Fruit fly (Drosophila melanogaster) whole organism, adult: Measurements from ENCODE around the gene Ir67b.

Experiments used
- CG11617 ChIP-seq: fragments of 200-800 bp; sonication (Bioruptor generic); optimal IDR thresholded peaks from 2 replicates; lab custom pipeline; 2017; ENCODE audit warnings: mild to moderate bottlenecking, missing biosample characterization, missing genetic modification reagents, missing genetic modification characterization
- CG12768 ChIP-seq: fragments of 200-800 bp; sonication (Bioruptor generic); optimal IDR thresholded peaks from 2 replicates; lab custom pipeline; 2017; ENCODE audit warnings: missing biosample characterization, missing genetic modification characterization, mild to moderate bottlenecking, moderate library complexity, missing genetic modification reagents
- CG14711 ChIP-seq: fragments of 200-800 bp; sonication (Bioruptor generic); optimal IDR thresholded peaks from 2 replicates; lab custom pipeline; 2018; ENCODE audit warnings: missing biosample characterization, mild to moderate bottlenecking, missing genetic modification characterization, moderate library complexity
- CG1620 ChIP-seq: fragments of 200-800 bp; sonication (Bioruptor generic); optimal IDR thresholded peaks from 2 replicates; lab custom pipeline; 2016; ENCODE audit warnings: missing biosample characterization, missing genetic modification characterization
- CG33017 ChIP-seq: fragments of 200-800 bp; sonication (Bioruptor generic); optimal IDR thresholded peaks from 2 replicates; lab custom pipeline; 2018; ENCODE audit warnings: missing biosample characterization, mild to moderate bottlenecking, missing genetic modification characterization, moderate library complexity
- CG5204 ChIP-seq: fragments of 200-800 bp; sonication (Bioruptor generic); optimal IDR thresholded peaks from 2 replicates; lab custom pipeline; 2016; ENCODE audit warnings: missing biosample characterization, missing genetic modification characterization
- CG7045 ChIP-seq: fragments of 200-800 bp; sonication (Bioruptor generic); optimal IDR thresholded peaks from 2 replicates; lab custom pipeline; 2017; ENCODE audit warnings: missing biosample characterization, mild to moderate bottlenecking, missing genetic modification characterization
- CG7101 ChIP-seq: fragments of 200-800 bp; sonication (Bioruptor generic); optimal IDR thresholded peaks from 2 replicates; lab custom pipeline; 2018; ENCODE audit warnings: missing biosample characterization, mild to moderate bottlenecking, missing genetic modification characterization, moderate library complexity
- Clk ChIP-seq: fragments of 200-800 bp; sonication (Bioruptor generic); optimal IDR thresholded peaks from 2 replicates; lab custom pipeline; 2017; ENCODE audit warnings: missing biosample characterization, missing genetic modification characterization
- Crg-1 ChIP-seq: fragments of 200-800 bp; sonication (Bioruptor generic); optimal IDR thresholded peaks from 2 replicates; lab custom pipeline; 2016; ENCODE audit warnings: missing biosample characterization, missing genetic modification characterization
- Hr96 ChIP-seq: fragments of 200-800 bp; sonication (Bioruptor generic); optimal IDR thresholded peaks from 2 replicates; lab custom pipeline; 2016; ENCODE audit warnings: missing biosample characterization, missing genetic modification characterization
- Mnt ChIP-seq: fragments of 200-800 bp; sonication (Bioruptor generic); optimal IDR thresholded peaks from 2 replicates; lab custom pipeline; 2016; ENCODE audit warnings: missing biosample characterization, mild to moderate bottlenecking, missing genetic modification characterization
- bab1 ChIP-seq: fragments of 200-800 bp; sonication (Bioruptor generic); optimal IDR thresholded peaks from 3 replicates; lab custom pipeline; 2019; ENCODE audit warnings: missing biosample characterization, mild to moderate bottlenecking, missing genetic modification characterization, moderate library complexity
- cic ChIP-seq: fragments of 200-800 bp; sonication (Bioruptor generic); optimal IDR thresholded peaks from 2 replicates; lab custom pipeline; 2017; ENCODE audit warnings: missing biosample characterization, mild to moderate bottlenecking, missing genetic modification characterization, moderate library complexity
- cnc ChIP-seq, 2 experiments: fragments of >200 bp; optimal IDR thresholded peaks; 2 replicates each; lab custom pipeline; 2017
- kay ChIP-seq: fragments of 200-800 bp; sonication (Bioruptor generic); peaks from one replicate; lab custom pipeline; 2016; ENCODE audit warnings: missing biosample characterization, missing genetic modification characterization, borderline replicate concordance
- ovo ChIP-seq: fragments of 200-800 bp; sonication (Bioruptor generic); optimal IDR thresholded peaks from 2 replicates; lab custom pipeline; 2016; ENCODE audit warnings: missing biosample characterization, missing genetic modification characterization
- pad ChIP-seq: fragments of 200-800 bp; sonication (Bioruptor generic); optimal IDR thresholded peaks from 3 replicates; lab custom pipeline; 2017; ENCODE audit warnings: missing biosample characterization, missing genetic modification characterization, mild to moderate bottlenecking, moderate library complexity, missing genetic modification reagents
- tj ChIP-seq: fragments of 200-800 bp; sonication (Bioruptor generic); optimal IDR thresholded peaks from 3 replicates; lab custom pipeline; 2017; ENCODE audit warnings: missing biosample characterization, mild to moderate bottlenecking, missing genetic modification characterization, moderate library complexity
- toe ChIP-seq: fragments of 200-800 bp; sonication (Bioruptor generic); optimal IDR thresholded peaks from 2 replicates; lab custom pipeline; 2016; ENCODE audit warnings: missing biosample characterization, missing genetic modification characterization

Ir67b gene

dm6 chr3L:10428746-10429145, 3.0 kb downstream of the Ir67b start:
- no peak for TF ChIP-seq Crg-1 (GFP tag; lab: Kevin White, UChicago)
- no peak for TF ChIP-seq cnc (optimal IDR thresholded peaks at IDR 0.05; lab: Kevin White, UChicago)
- TF ChIP-seq CG33017: no peak
- TF ChIP-seq Clk: no peak
- no peak for TF ChIP-seq kay (GFP tag; lab: Kevin White, UChicago)
- no peak for TF ChIP-seq CG11617 (GFP tag; lab: Kevin White, UChicago)
- TF ChIP-seq bab1 (GFP tag; lab: Kevin White, UChicago): no peak
- TF ChIP-seq CG14711 (tag; lab: Kevin White, UChicago): no peak
- TF ChIP-seq pad: no peak
- no peak for TF ChIP-seq cic (GFP tag; lab: Kevin White, UChicago)
- TF ChIP-seq toe (GFP tag; lab: Kevin White, UChicago): no peak
- TF ChIP-seq CG7045 (GFP tag; lab: Kevin White, UChicago): no peak
- TF ChIP-seq tj (GFP tag; lab: Kevin White, UChicago): no peak
- no peak for TF ChIP-seq CG1620 (GFP tag; lab: Kevin White, UChicago)

- TF ChIP-seq kay (GFP tag; lab: Kevin White, UChicago) (no peak), bab1 (GFP tag; lab: Kevin White, UChicago) (no peak), Crg-1 (GFP tag; lab: Kevin White, UChicago) (no peak), CG7045 (GFP tag; lab: Kevin White, UChicago) (no peak), CG7101 (no peak), tj (GFP tag; lab: Kevin White, UChicago) (no peak), Clk (no peak), CG14711 (tag; lab: Kevin White, UChicago) (no peak), Mnt (GFP tag; lab: Kevin White, UChicago) (no peak), cic (GFP tag; lab: Kevin White, UChicago) (no peak), CG33017 (no peak), CG1620 (GFP tag; lab: Kevin White, UChicago) (no peak), toe (GFP tag; lab: Kevin White, UChicago) (no peak), cnc (optimal IDR thresholded peaks at IDR 0.05; lab: Kevin White, UChicago) (no peak), ovo (GFP tag; lab: Kevin White, UChicago) (no peak), CG5204 (GFP tag; lab: Kevin White, UChicago) (no peak), pad (no peak), CG12768 (GFP tag; lab: Kevin White, UChicago) (no peak), Hr96 (no peak), CG11617 (GFP tag; lab: Kevin White, UChicago) (no peak)
Observed at dm6 chr3L:10428027-10428426, 3.8 kb downstream of the Ir67b start.

dm6 chr3L:10427318-10427717, 4.5 kb downstream of the Ir67b start:
- TF ChIP-seq toe (GFP tag; lab: Kevin White, UChicago) (no peak), CG7101 (no peak), pad (no peak), Crg-1 (GFP tag; lab: Kevin White, UChicago) (no peak), CG1620 (GFP tag; lab: Kevin White, UChicago) (no peak), cnc (optimal IDR thresholded peaks at IDR 0.05; lab: Kevin White, UChicago) (no peak), CG14711 (tag; lab: Kevin White, UChicago) (no peak), cic (GFP tag; lab: Kevin White, UChicago) (no peak), ovo (GFP tag; lab: Kevin White, UChicago) (no peak), bab1 (GFP tag; lab: Kevin White, UChicago) (no peak), CG11617 (GFP tag; lab: Kevin White, UChicago) (no peak), kay (GFP tag; lab: Kevin White, UChicago) (no peak), Clk (no peak), CG5204 (GFP tag; lab: Kevin White, UChicago) (no peak), CG33017 (no peak), tj (GFP tag; lab: Kevin White, UChicago) (no peak), Mnt (GFP tag; lab: Kevin White, UChicago) (no peak), CG12768 (GFP tag; lab: Kevin White, UChicago) (no peak), CG7045 (GFP tag; lab: Kevin White, UChicago) (no peak), Hr96 (no peak)

DNA sequence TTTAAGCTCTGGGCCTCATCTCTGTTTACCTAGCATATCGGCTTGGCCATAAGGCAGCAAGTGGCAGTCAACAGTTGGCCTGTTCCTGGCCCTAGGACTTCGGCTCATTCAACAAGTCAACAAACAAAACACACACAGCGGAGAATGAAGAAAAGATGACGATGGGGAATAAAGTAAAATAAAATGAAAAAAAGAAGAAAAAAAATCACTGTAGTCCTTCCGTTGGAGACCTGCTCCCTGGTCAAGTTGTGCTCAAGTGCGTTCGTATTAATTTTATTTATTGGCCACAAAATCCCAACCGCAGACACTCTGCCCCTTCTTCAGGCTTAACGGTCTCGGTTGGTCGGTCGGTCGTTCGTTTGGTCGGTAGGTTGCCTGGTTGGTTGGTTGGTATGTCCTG, 13.4 kb downstream of the Ir67b start:
- TF ChIP-seq tj (GFP tag; lab: Kevin White, UChicago): no peak

dm6 chr3L:10412518-10412917, 19.3 kb downstream of the Ir67b start, which contains the start of gene CG12362:
TSS of gene CG12362 (plus strand) at chr3L:10412818.
- TF ChIP-seq CG11617 (GFP tag; lab: Kevin White, UChicago): no peak
- TF ChIP-seq ovo (GFP tag; lab: Kevin White, UChicago): no peak
- TF ChIP-seq Crg-1 (GFP tag; lab: Kevin White, UChicago): no peak
- TF ChIP-seq CG7101: no peak
- TF ChIP-seq CG14711 (tag; lab: Kevin White, UChicago): no peak
- TF ChIP-seq kay (GFP tag; lab: Kevin White, UChicago): no peak
- TF ChIP-seq CG33017: no peak
- no peak for TF ChIP-seq tj (GFP tag; lab: Kevin White, UChicago)
- no peak for TF ChIP-seq Clk

- no peak for TF ChIP-seq CG11617 (GFP tag; lab: Kevin White, UChicago)
- no peak for TF ChIP-seq kay (GFP tag; lab: Kevin White, UChicago)
- no peak for TF ChIP-seq bab1 (GFP tag; lab: Kevin White, UChicago)
- no peak for TF ChIP-seq CG33017
- TF ChIP-seq ovo (GFP tag; lab: Kevin White, UChicago): no peak
- TF ChIP-seq CG12768 (GFP tag; lab: Kevin White, UChicago): no peak
- no peak for TF ChIP-seq cic (GFP tag; lab: Kevin White, UChicago)
Observed at dm6 chr3L:10411611-10412010, 20.2 kb downstream of the Ir67b start.
